Worm (Caenorhabditis elegans) whole organism, early embryonic: ENCODE measurements around the gene dmsr-8.

Experiments used
- B0310.2 ChIP-seq: sonication (generic microtip); optimal IDR thresholded peaks from 2 replicates; lab custom pipeline; 2016; ENCODE audit warnings: mild to moderate bottlenecking, missing genetic modification characterization, missing compliant biosample characterization
- F13C5.2 ChIP-seq: sonication (generic microtip); optimal IDR thresholded peaks from 2 replicates; lab custom pipeline; 2017; ENCODE audit warnings: mild to moderate bottlenecking, missing genetic modification characterization, inconsistent platforms, missing compliant biosample characterization
- aly-1 ChIP-seq: sonication (generic microtip); optimal IDR thresholded peaks from 2 replicates; lab custom pipeline; 2016; ENCODE audit warnings: missing genetic modification characterization, missing compliant biosample characterization
- ama-1 ChIP-seq: fragments of 150-350 bp; optimal IDR thresholded peaks from 2 replicates; lab custom pipeline; 2014
- ceh-13 ChIP-seq: fragments of 200-800 bp; sonication (Bioruptor generic); optimal IDR thresholded peaks from 2 replicates; lab custom pipeline; 2018; ENCODE audit warnings: mild to moderate bottlenecking, missing genetic modification characterization, missing compliant biosample characterization
- ceh-36 ChIP-seq: sonication (generic microtip); optimal IDR thresholded peaks from 2 replicates; lab custom pipeline; 2016; ENCODE audit warnings: missing genetic modification characterization, inconsistent platforms, missing compliant biosample characterization
- ets-7 ChIP-seq: sonication (generic microtip); optimal IDR thresholded peaks from 2 replicates; lab custom pipeline; 2016; ENCODE audit warnings: missing genotype, missing genetic modification characterization, missing compliant biosample characterization
- flt-1 ChIP-seq: fragments of 200-800 bp; sonication (Bioruptor generic); IDR thresholded peaks from 2 replicates; pipeline ENCODE4 v1.3.6; 2022; ENCODE audit warnings: missing genetic modification characterization, missing compliant biosample characterization
- hmbx-1 ChIP-seq: sonication (generic microtip); optimal IDR thresholded peaks from 2 replicates; lab custom pipeline; 2016; ENCODE audit warnings: mild to moderate bottlenecking, missing genetic modification characterization, missing compliant biosample characterization
- hmg-4 ChIP-seq: fragments of 200-800 bp; sonication (Bioruptor generic); optimal IDR thresholded peaks from 2 replicates; lab custom pipeline; 2018; ENCODE audit warnings: mild to moderate bottlenecking, missing genetic modification characterization, missing compliant biosample characterization
- hnd-1 ChIP-seq: sonication (generic microtip); optimal IDR thresholded peaks from 2 replicates; lab custom pipeline; 2016; ENCODE audit warnings: missing genetic modification characterization, missing compliant biosample characterization
- pes-1 ChIP-seq: fragments of 200-800 bp; sonication (Bioruptor generic); IDR thresholded peaks from 2 replicates; pipeline ENCODE4 v1.3.6; 2022; ENCODE audit warnings: missing genetic modification reagents, missing genetic modification characterization, missing compliant biosample characterization
- scrt-1 ChIP-seq: fragments of 200-800 bp; sonication (Bioruptor generic); IDR thresholded peaks from 2 replicates; pipeline ENCODE4 v1.3.6; 2022; ENCODE audit warnings: missing genetic modification characterization, missing compliant biosample characterization
- sea-1 ChIP-seq: fragments of 200-800 bp; sonication (Bioruptor generic); conservative IDR thresholded peaks from 2 replicates; pipeline ENCODE4 v1.3.6; 2022; ENCODE audit warnings: missing genetic modification characterization, missing compliant biosample characterization
- tbx-11 ChIP-seq: fragments of 200-800 bp; sonication (Bioruptor generic); IDR thresholded peaks from 2 replicates; pipeline ENCODE4 v1.3.6; 2022; ENCODE audit warnings: missing genetic modification characterization, missing compliant biosample characterization
- tbx-37 ChIP-seq: fragments of 200-800 bp; sonication (Bioruptor generic); conservative IDR thresholded peaks from 2 replicates; pipeline ENCODE4 v1.3.6; 2022; ENCODE audit warnings: missing genetic modification reagents, missing genetic modification characterization, missing compliant biosample characterization
- tra-4 ChIP-seq: sonication (generic microtip); optimal IDR thresholded peaks from 2 replicates; lab custom pipeline; 2017; ENCODE audit warnings: missing genetic modification characterization, missing compliant biosample characterization

The dmsr-8 gene

DNA sequence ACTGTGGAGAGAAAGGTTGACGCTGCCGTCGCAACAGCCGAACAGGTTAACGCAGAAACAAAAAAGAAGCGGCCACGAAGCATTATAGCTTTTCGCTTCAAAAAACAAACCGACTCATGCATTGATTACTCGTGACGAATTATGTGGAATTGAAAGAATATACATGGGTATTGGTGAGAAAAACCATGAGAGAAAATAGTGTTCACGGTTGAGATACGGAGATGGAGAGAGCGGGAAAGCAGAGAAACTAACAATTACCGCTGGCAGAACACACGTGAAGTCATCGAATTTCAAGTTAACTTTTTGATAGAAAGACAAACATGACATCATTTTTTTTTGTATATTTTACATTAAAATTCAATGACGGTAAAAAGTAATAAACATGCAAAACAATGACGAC is 21.2 kb upstream of the dmsr-8 start:
- TF ChIP-seq tbx-11 (GFP tag; lab: Robert Waterston, UW) (no peak), pes-1 (GFP tag; lab: Robert Waterston, UW) (no peak), ets-7 (tag; lab: Kevin White, UChicago) (no peak), tbx-37 (no peak), flt-1 (GFP tag; lab: Robert Waterston, UW) (no peak), hnd-1 (tag; lab: Kevin White, UChicago) (no peak), tra-4 (no peak)

DNA sequence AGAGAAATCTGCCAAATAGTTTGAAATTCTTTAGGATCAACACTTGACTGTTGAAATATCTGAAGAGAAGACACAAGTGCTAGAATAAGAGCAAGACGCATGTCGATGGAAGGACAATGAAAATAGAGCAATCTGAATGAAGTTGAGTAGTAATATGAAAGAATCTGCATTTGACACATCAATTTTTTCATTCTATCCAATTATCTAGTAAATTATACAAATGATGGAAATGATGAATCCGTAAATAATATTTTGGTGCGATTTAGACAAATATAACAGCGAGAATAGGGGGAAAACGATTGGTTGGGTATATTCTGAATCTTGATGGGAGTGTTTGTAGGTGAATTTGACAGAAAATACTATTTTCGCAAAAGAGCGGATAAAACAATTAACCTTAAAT is 18.6 kb upstream of the dmsr-8 start, which contains the start of gene txt-10:
TSS of gene txt-10 (minus strand) at position 101 of the 400 bp plus-strand sequence.
- TF ChIP-seq B0310.2 (no peak), tbx-37 (no peak), F13C5.2 (tag; lab: Kevin White, UChicago) (no peak), ama-1 (lab: Kevin White, UChicago) (no peak), hmg-4 (GFP tag; lab: Kevin White, UChicago) (no peak), hnd-1 (tag; lab: Kevin White, UChicago) (no peak), pes-1 (GFP tag; lab: Robert Waterston, UW) (no peak), tra-4 (no peak)

DNA sequence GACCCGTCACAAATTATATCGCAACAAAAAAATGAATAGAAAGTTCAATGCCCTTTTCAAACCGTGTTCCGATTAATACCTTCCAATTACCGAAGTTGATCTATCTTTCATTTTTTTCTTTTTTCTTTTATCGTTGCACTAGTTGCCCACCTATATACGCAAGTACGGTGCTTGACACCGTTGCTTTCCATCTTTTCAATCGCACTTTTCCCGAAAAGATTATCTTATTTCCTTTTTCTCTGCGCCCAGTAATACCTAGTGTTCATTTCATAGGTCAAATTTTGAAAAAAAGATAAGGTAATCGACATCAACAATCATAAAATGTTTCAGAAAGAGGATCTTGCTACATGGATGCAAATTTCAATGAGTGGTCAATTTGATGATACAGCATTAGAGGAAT is 15.4 kb upstream of the dmsr-8 start:
- TF ChIP-seq aly-1 (no peak), hmbx-1 (no peak), hmg-4 (GFP tag; lab: Kevin White, UChicago) (no peak), tbx-11 (GFP tag; lab: Robert Waterston, UW) (no peak), tra-4 (no peak), B0310.2 (no peak), tbx-37 (no peak), sea-1 (GFP tag; lab: Robert Waterston, UW) (no peak)

- TF ChIP-seq hmg-4 (GFP tag; lab: Kevin White, UChicago): no peak
- TF ChIP-seq sea-1 (GFP tag; lab: Robert Waterston, UW): no peak
- TF ChIP-seq hmbx-1: no peak
- no peak for TF ChIP-seq tra-4
- TF ChIP-seq ama-1 (lab: Kevin White, UChicago): no peak
- no peak for TF ChIP-seq ceh-13 (GFP tag; lab: Kevin White, UChicago)
These were observed 14.3 kb upstream of the dmsr-8 start, which contains the start of gene F25D1.3 for ce11 chrV:10528500-10528899. TSS of gene F25D1.3 (plus strand) at chrV:10528724.

- TF ChIP-seq tbx-37: peak; percentile 72
- TF ChIP-seq hmg-4 (GFP tag; lab: Kevin White, UChicago): no peak
These were observed 11.7 kb upstream of the dmsr-8 start, which contains the start of the genes C35A5.8 and hda-11 for ce11 chrV:10525902-10526301. TSS of gene C35A5.8 (minus strand) at chrV:10525908. TSS of gene hda-11 (plus strand) at chrV:10526184.

- no peak for TF ChIP-seq aly-1
- no peak for TF ChIP-seq hmbx-1
- TF ChIP-seq tra-4: no peak
- no peak for TF ChIP-seq tbx-37
- TF ChIP-seq ceh-36 (tag; lab: Kevin White, UChicago): no peak
- no peak for TF ChIP-seq hnd-1 (tag; lab: Kevin White, UChicago)
- no peak for TF ChIP-seq ets-7 (tag; lab: Kevin White, UChicago)
- TF ChIP-seq F13C5.2 (tag; lab: Kevin White, UChicago): no peak
- TF ChIP-seq flt-1 (GFP tag; lab: Robert Waterston, UW): no peak
- TF ChIP-seq pes-1 (GFP tag; lab: Robert Waterston, UW): no peak
- no peak for TF ChIP-seq B0310.2
- TF ChIP-seq sea-1 (GFP tag; lab: Robert Waterston, UW): no peak
These were observed 2.5 kb upstream of the dmsr-8 start for ce11 chrV:10516702-10517101.

- no peak for TF ChIP-seq ets-7 (tag; lab: Kevin White, UChicago)
- no peak for TF ChIP-seq sea-1 (GFP tag; lab: Robert Waterston, UW)
- no peak for TF ChIP-seq scrt-1
- no peak for TF ChIP-seq ceh-36 (tag; lab: Kevin White, UChicago)
- TF ChIP-seq aly-1: no peak
- TF ChIP-seq hmbx-1: no peak
- no peak for TF ChIP-seq tbx-11 (GFP tag; lab: Robert Waterston, UW)
- TF ChIP-seq ama-1 (lab: Kevin White, UChicago): no peak
- no peak for TF ChIP-seq ceh-13 (GFP tag; lab: Kevin White, UChicago)
- TF ChIP-seq pes-1 (GFP tag; lab: Robert Waterston, UW): no peak
- TF ChIP-seq flt-1 (GFP tag; lab: Robert Waterston, UW): no peak
- no peak for TF ChIP-seq tra-4
- TF ChIP-seq hmg-4 (GFP tag; lab: Kevin White, UChicago): no peak
These were observed 5.3 kb downstream of the dmsr-8 start, which contains the start of gene C35A5.6 for ce11 chrV:10508855-10509254. TSS of gene C35A5.6 (plus strand) at chrV:10509137.

- TF ChIP-seq hmg-4 (GFP tag; lab: Kevin White, UChicago) (no peak), tra-4 (no peak)
These were observed 8.6 kb downstream of the dmsr-8 start, which contains the start of gene C35A5.5 for ce11 chrV:10505553-10505952. TSS of gene C35A5.5 (plus strand) at chrV:10505853.

- TF ChIP-seq tbx-11 (GFP tag; lab: Robert Waterston, UW): no peak
- no peak for TF ChIP-seq flt-1 (GFP tag; lab: Robert Waterston, UW)
- no peak for TF ChIP-seq F13C5.2 (tag; lab: Kevin White, UChicago)
- TF ChIP-seq hmg-4 (GFP tag; lab: Kevin White, UChicago): no peak
These were observed 10.3 kb downstream of the dmsr-8 start, which contains the start of gene C35A5.10 for ce11 chrV:10503893-10504292. TSS of gene C35A5.10 (plus strand) at chrV:10504193.
